Worm (Caenorhabditis elegans) whole organism, L2 larva: ENCODE data around the gene srd-2.

Experiments used
- aly-2 ChIP-seq: fragments of 150-350 bp; optimal IDR thresholded peaks from 2 replicates; lab custom pipeline; 2014; ENCODE audit warnings: missing biosample characterization, missing genetic modification characterization
- elt-3 ChIP-seq: sonication (generic microtip); optimal IDR thresholded peaks from 2 replicates; lab custom pipeline; 2017; ENCODE audit warnings: missing biosample characterization, missing genetic modification characterization
- mab-5 ChIP-seq: fragments of 150-350 bp; optimal IDR thresholded peaks from 2 replicates; lab custom pipeline; 2014; ENCODE audit warnings: missing biosample characterization, missing genetic modification characterization
- nhr-237 ChIP-seq: fragments of 150-350 bp; optimal IDR thresholded peaks from 2 replicates; lab custom pipeline; 2014; ENCODE audit warnings: missing biosample characterization, missing genetic modification characterization
- ztf-4 ChIP-seq: fragments of 150-350 bp; optimal IDR thresholded peaks from 2 replicates; lab custom pipeline; 2014; ENCODE audit warnings: missing biosample characterization, missing genetic modification characterization

DNA sequence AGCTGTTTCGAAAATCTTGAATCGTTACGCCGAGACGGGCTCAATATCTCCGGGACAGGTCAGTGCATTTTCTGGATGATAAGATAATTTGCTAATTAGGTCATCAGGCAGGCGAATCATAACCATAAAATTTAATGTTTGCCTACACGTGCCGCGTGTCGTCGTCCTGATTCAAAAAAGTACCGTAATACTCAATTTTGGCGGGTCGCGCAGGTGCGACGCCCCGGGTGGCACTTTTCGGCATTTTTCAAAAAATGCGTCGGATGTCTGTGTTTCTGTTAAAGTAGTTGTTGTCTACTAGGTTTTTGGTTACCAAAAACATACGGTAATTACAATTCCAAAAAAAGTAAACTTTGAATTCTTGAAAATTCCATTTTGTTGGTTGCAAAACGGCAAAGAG is 40.2 kb downstream of the srd-2 start:
- TF ChIP-seq ztf-4 (no peak), mab-5 (tag; lab: Kevin White, UChicago) (no peak), aly-2 (tag; lab: Kevin White, UChicago) (no peak), elt-3 (tag; lab: Kevin White, UChicago) (no peak), nhr-237 (no peak)
